Fruit fly (Drosophila melanogaster) whole organism: ENCODE results near the gene CG15544.

Experiments
- CG8478 ChIP-seq: fragments of >200 bp; optimal IDR thresholded peaks from 2 replicates; lab custom pipeline; 2018; ENCODE audit warnings: inconsistent platforms
- Dll ChIP-seq: fragments of >200 bp; optimal IDR thresholded peaks from 2 replicates; lab custom pipeline; 2017
- pan ChIP-seq: fragments of >200 bp; optimal IDR thresholded peaks from 2 replicates; lab custom pipeline; 2017
- psq ChIP-seq: fragments of >200 bp; optimal IDR thresholded peaks from 2 replicates; lab custom pipeline; 2017
- usp ChIP-seq: fragments of >200 bp; optimal IDR thresholded peaks from 2 replicates; lab custom pipeline; 2017; ENCODE audit warnings: missing biosample characterization, missing genetic modification characterization, mixed read lengths

DNA sequence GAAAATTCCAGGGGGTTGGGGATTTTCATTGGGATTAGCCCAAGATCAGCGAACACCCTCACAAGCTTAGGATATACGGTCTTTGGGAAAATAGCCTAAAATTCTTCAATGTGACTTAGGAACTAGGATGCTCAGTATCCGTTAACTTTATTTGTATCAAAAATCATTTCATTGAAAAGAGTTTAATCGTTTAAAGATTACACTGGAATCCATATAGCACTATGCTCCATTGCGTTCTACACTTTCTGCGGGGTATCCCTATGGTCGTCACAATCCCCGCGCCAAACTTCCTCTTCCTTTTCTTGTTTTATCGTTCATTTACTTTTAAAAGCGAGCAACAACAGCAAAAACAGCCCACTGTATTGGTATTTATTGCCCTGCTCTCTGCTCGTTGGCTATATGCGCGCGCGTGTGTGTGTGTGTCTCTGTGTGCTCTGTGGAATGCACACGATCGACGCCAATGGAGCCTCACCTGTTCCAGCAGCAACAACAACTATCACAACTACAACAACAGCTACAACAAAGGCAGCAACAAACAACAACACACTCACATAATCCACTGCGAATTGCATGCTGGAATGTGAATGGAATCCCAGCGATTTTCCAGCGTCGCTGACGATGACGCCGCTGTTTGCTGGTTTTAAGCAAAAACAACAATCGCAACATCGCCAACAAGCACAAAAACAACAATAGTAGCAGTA lies 23.7 kb upstream of the CG15544 start:
- TF ChIP-seq psq (lab: Kevin White, UChicago) (no peak), CG8478 (peak; percentile 37), pan (lab: Kevin White, UChicago) (peak; percentile 92), Dll (lab: Kevin White, UChicago) (no peak), usp (GFP tag; lab: Kevin White, UChicago) (no peak)
